Worm (Caenorhabditis elegans) whole organism, mixed stage, embryonic: Measurements from ENCODE around the gene txdc-12.1.

Source experiments
- M03D4.4 ChIP-seq: sonication (generic microtip); optimal IDR thresholded peaks from 2 replicates; lab custom pipeline; 2017; ENCODE audit warnings: mild to moderate bottlenecking, missing genetic modification characterization, missing compliant biosample characterization
- bed-3 ChIP-seq: fragments of 200-800 bp; sonication (Bioruptor generic); optimal IDR thresholded peaks from 3 replicates; lab custom pipeline; 2018; ENCODE audit warnings: mild to moderate bottlenecking, missing genetic modification characterization, moderate library complexity, missing compliant biosample characterization
- blmp-1 ChIP-seq: fragments of 150-350 bp; optimal IDR thresholded peaks from 2 replicates; lab custom pipeline; 2014; ENCODE audit warnings: missing biosample characterization, missing genetic modification characterization
- ceh-39 ChIP-seq: fragments of 150-350 bp; optimal IDR thresholded peaks from 2 replicates; lab custom pipeline; 2014; ENCODE audit warnings: missing biosample characterization, missing genetic modification characterization
- ceh-43 ChIP-seq: fragments of 200-800 bp; sonication (Bioruptor generic); optimal IDR thresholded peaks from 2 replicates; lab custom pipeline; 2018; ENCODE audit warnings: mild to moderate bottlenecking, missing genetic modification characterization, moderate library complexity, missing compliant biosample characterization
- ceh-83 ChIP-seq: fragments of 200-800 bp; sonication (Bioruptor generic); optimal IDR thresholded peaks from 2 replicates; lab custom pipeline; 2018; ENCODE audit warnings: mild to moderate bottlenecking, missing genetic modification characterization, missing compliant biosample characterization
- ces-1 ChIP-seq: fragments of 150-350 bp; optimal IDR thresholded peaks from 2 replicates; lab custom pipeline; 2014; ENCODE audit warnings: missing biosample characterization, missing genetic modification reagents, missing genetic modification characterization
- cnd-1 ChIP-seq: fragments of 200-800 bp; sonication (Bioruptor generic); optimal IDR thresholded peaks from 2 replicates; lab custom pipeline; 2018; ENCODE audit warnings: mild to moderate bottlenecking, missing genetic modification characterization, missing compliant biosample characterization
- drap-1 ChIP-seq: fragments of 200-800 bp; sonication (Bioruptor generic); optimal IDR thresholded peaks from 3 replicates; lab custom pipeline; 2018; ENCODE audit warnings: mild to moderate bottlenecking, missing genetic modification characterization, missing compliant biosample characterization
- elt-1 ChIP-seq: sonication (generic microtip); optimal IDR thresholded peaks from 2 replicates; lab custom pipeline; 2017; ENCODE audit warnings: missing genetic modification characterization, mild to moderate bottlenecking, missing compliant biosample characterization, antibody characterized with exemption, moderate library complexity, borderline replicate concordance; ENCODE audit not compliant: insufficient read depth
- elt-3 ChIP-seq: fragments of 150-350 bp; optimal IDR thresholded peaks from 2 replicates; lab custom pipeline; 2014; ENCODE audit warnings: missing biosample characterization, missing genetic modification characterization
- flh-1 ChIP-seq: fragments of 200-800 bp; sonication (Bioruptor generic); optimal IDR thresholded peaks from 2 replicates; lab custom pipeline; 2018; ENCODE audit warnings: mild to moderate bottlenecking, missing genetic modification characterization, moderate library complexity, missing compliant biosample characterization
- ham-2 ChIP-seq: fragments of 200-800 bp; sonication (Bioruptor generic); optimal IDR thresholded peaks from 2 replicates; lab custom pipeline; 2018; ENCODE audit warnings: mild to moderate bottlenecking, missing genetic modification characterization, missing compliant biosample characterization
- hlh-1 ChIP-seq: fragments of 150-350 bp; optimal IDR thresholded peaks from 2 replicates; lab custom pipeline; 2014; ENCODE audit warnings: missing biosample characterization, missing genetic modification reagents, missing genetic modification characterization
- lin-13 ChIP-seq: fragments of 150-350 bp; optimal IDR thresholded peaks from 2 replicates; lab custom pipeline; 2014; ENCODE audit warnings: missing biosample characterization, missing genetic modification characterization
- lin-32 ChIP-seq: fragments of 200-800 bp; sonication (Bioruptor generic); optimal IDR thresholded peaks from 2 replicates; lab custom pipeline; 2018; ENCODE audit warnings: mild to moderate bottlenecking, missing genetic modification characterization, missing compliant biosample characterization
- lsy-2 ChIP-seq: fragments of 150-350 bp; optimal IDR thresholded peaks from 2 replicates; lab custom pipeline; 2014; ENCODE audit warnings: missing biosample characterization, missing genetic modification characterization
- mab-5 ChIP-seq: fragments of 150-350 bp; optimal IDR thresholded peaks from 2 replicates; lab custom pipeline; 2014; ENCODE audit warnings: missing biosample characterization, missing genetic modification characterization
- mep-1 ChIP-seq: fragments of 150-350 bp; optimal IDR thresholded peaks from 2 replicates; lab custom pipeline; 2017; ENCODE audit warnings: missing biosample characterization, missing genetic modification reagents, missing genetic modification characterization, inconsistent platforms
- mls-2 ChIP-seq: sonication (generic microtip); optimal IDR thresholded peaks from 2 replicates; lab custom pipeline; 2016; ENCODE audit warnings: mild to moderate bottlenecking, missing genetic modification characterization, moderate library complexity, missing compliant biosample characterization
- nhr-12 ChIP-seq: fragments of 150-350 bp; optimal IDR thresholded peaks from 2 replicates; lab custom pipeline; 2014; ENCODE audit warnings: missing biosample characterization, missing genetic modification characterization
- nhr-2 ChIP-seq: fragments of 150-350 bp; optimal IDR thresholded peaks from 2 replicates; lab custom pipeline; 2014; ENCODE audit warnings: missing biosample characterization, missing genetic modification characterization
- nhr-237 ChIP-seq: fragments of 150-350 bp; optimal IDR thresholded peaks from 2 replicates; lab custom pipeline; 2014; ENCODE audit warnings: missing biosample characterization, missing genetic modification characterization
- nhr-28 ChIP-seq: fragments of 150-350 bp; optimal IDR thresholded peaks from 2 replicates; lab custom pipeline; 2014; ENCODE audit warnings: missing biosample characterization, missing genetic modification characterization
- nhr-76 ChIP-seq: sonication (generic microtip); optimal IDR thresholded peaks from 2 replicates; lab custom pipeline; 2017; ENCODE audit warnings: missing biosample characterization, missing genetic modification characterization
- pha-4 ChIP-seq: fragments of 150-350 bp; optimal IDR thresholded peaks from 2 replicates; lab custom pipeline; 2018; ENCODE audit warnings: missing biosample characterization, missing genetic modification reagents, missing genetic modification characterization
- snpc-4 ChIP-seq: fragments of 150-350 bp; optimal IDR thresholded peaks from 2 replicates; lab custom pipeline; 2014; ENCODE audit warnings: missing biosample characterization, missing genetic modification characterization
- sptf-1 ChIP-seq: sonication (generic microtip); optimal IDR thresholded peaks from 2 replicates; lab custom pipeline; 2017; ENCODE audit warnings: mild to moderate bottlenecking, missing genetic modification characterization, moderate library complexity, missing compliant biosample characterization
- tbx-8 ChIP-seq: fragments of 200-800 bp; sonication (Bioruptor generic); optimal IDR thresholded peaks from 2 replicates; lab custom pipeline; 2018; ENCODE audit warnings: mild to moderate bottlenecking, missing genetic modification characterization, moderate library complexity, missing compliant biosample characterization
- unc-120 ChIP-seq: sonication (generic microtip); optimal IDR thresholded peaks from 2 replicates; lab custom pipeline; 2017; ENCODE audit warnings: missing genetic modification characterization, missing compliant biosample characterization; ENCODE audit not compliant: poor library complexity, severe bottlenecking
- unc-39 ChIP-seq: fragments of 150-350 bp; optimal IDR thresholded peaks from 2 replicates; lab custom pipeline; 2014; ENCODE audit warnings: missing biosample characterization, missing genetic modification characterization
- unc-62 ChIP-seq: fragments of 150-350 bp; optimal IDR thresholded peaks from 2 replicates; lab custom pipeline; 2014; ENCODE audit warnings: missing biosample characterization, missing genetic modification reagents, missing genetic modification characterization
- zip-8 ChIP-seq: fragments of 150-350 bp; optimal IDR thresholded peaks from 2 replicates; lab custom pipeline; 2014; ENCODE audit warnings: missing biosample characterization, missing genetic modification characterization
- ztf-11 ChIP-seq: fragments of 150-350 bp; optimal IDR thresholded peaks from 2 replicates; lab custom pipeline; 2014; ENCODE audit warnings: missing biosample characterization, missing genetic modification characterization

The txdc-12.1 gene

ce11 chrII:12257095-12257494, 16.9 kb downstream of the txdc-12.1 start:
- no peak for TF ChIP-seq unc-120 (tag; lab: Kevin White, UChicago)
- TF ChIP-seq mls-2 = no peak
- TF ChIP-seq elt-3 (tag; lab: Kevin White, UChicago) = no peak
- no peak for TF ChIP-seq nhr-237 (tag; lab: Kevin White, UChicago)
- TF ChIP-seq ceh-39 = no peak
- TF ChIP-seq unc-39 (tag; lab: Kevin White, UChicago) = no peak
- TF ChIP-seq nhr-76 (tag; lab: Kevin White, UChicago) = no peak

- no peak for TF ChIP-seq elt-1
- TF ChIP-seq nhr-28 (tag; lab: Kevin White, UChicago) = no peak
- TF ChIP-seq elt-3 (tag; lab: Kevin White, UChicago) = no peak
- no peak for TF ChIP-seq unc-39 (tag; lab: Kevin White, UChicago)
- TF ChIP-seq zip-8 (tag; lab: Kevin White, UChicago) = no peak
- no peak for TF ChIP-seq lsy-2 (tag; lab: Kevin White, UChicago)
- TF ChIP-seq ceh-83 (GFP tag; lab: Kevin White, UChicago) = no peak
- no peak for TF ChIP-seq mls-2
- TF ChIP-seq ham-2 (GFP tag; lab: Kevin White, UChicago) = no peak
- TF ChIP-seq M03D4.4 (tag; lab: Kevin White, UChicago) = no peak
- TF ChIP-seq tbx-8 (GFP tag; lab: Kevin White, UChicago) = no peak
- TF ChIP-seq ceh-43 (GFP tag; lab: Kevin White, UChicago) = no peak
- TF ChIP-seq, all 35 proteins: peak for 0
Measured at ce11 chrII:12260538-12260937, 20.4 kb downstream of the txdc-12.1 start.

ce11 chrII:12261147-12261821, 21.1 kb downstream of the txdc-12.1 start:
- no peak for TF ChIP-seq ces-1 (GFP tag; lab: Kevin White, UChicago)
- TF ChIP-seq lin-32 (GFP tag; lab: Kevin White, UChicago) = no peak
- TF ChIP-seq ham-2 (GFP tag; lab: Kevin White, UChicago) = no peak
- TF ChIP-seq nhr-76 (tag; lab: Kevin White, UChicago) = no peak
- no peak for TF ChIP-seq unc-120 (tag; lab: Kevin White, UChicago)
- TF ChIP-seq blmp-1 (tag; lab: Kevin White, UChicago) = no peak
- no peak for TF ChIP-seq pha-4 (tag; lab: Kevin White, UChicago)
- TF ChIP-seq M03D4.4 (tag; lab: Kevin White, UChicago) = no peak
- no peak for TF ChIP-seq nhr-2 (tag; lab: Kevin White, UChicago)
- no peak for TF ChIP-seq bed-3 (GFP tag; lab: Kevin White, UChicago)

- TF ChIP-seq ham-2 (GFP tag; lab: Kevin White, UChicago) (peak; percentile 45), unc-39 (tag; lab: Kevin White, UChicago) (no peak), ceh-43 (GFP tag; lab: Kevin White, UChicago) (no peak), blmp-1 (tag; lab: Kevin White, UChicago) (no peak), hlh-1 (tag; lab: Kevin White, UChicago) (no peak), elt-3 (tag; lab: Kevin White, UChicago) (no peak), nhr-28 (tag; lab: Kevin White, UChicago) (no peak), ceh-83 (GFP tag; lab: Kevin White, UChicago) (no peak), sptf-1 (no peak), ztf-11 (tag; lab: Kevin White, UChicago) (no peak), mep-1 (no peak), pha-4 (tag; lab: Kevin White, UChicago) (no peak), nhr-2 (tag; lab: Kevin White, UChicago) (peak; percentile 73), mls-2 (no peak), lsy-2 (tag; lab: Kevin White, UChicago) (no peak), zip-8 (tag; lab: Kevin White, UChicago) (no peak), flh-1 (GFP tag; lab: Kevin White, UChicago) (no peak), M03D4.4 (tag; lab: Kevin White, UChicago) (no peak), elt-1 (peak; percentile 46), unc-120 (tag; lab: Kevin White, UChicago) (no peak), bed-3 (GFP tag; lab: Kevin White, UChicago) (no peak), ces-1 (GFP tag; lab: Kevin White, UChicago) (no peak), lin-13 (tag; lab: Kevin White, UChicago) (no peak), drap-1 (GFP tag; lab: Kevin White, UChicago) (no peak), lin-32 (GFP tag; lab: Kevin White, UChicago) (no peak), mab-5 (no peak), nhr-76 (tag; lab: Kevin White, UChicago) (no peak), nhr-237 (tag; lab: Kevin White, UChicago) (no peak), snpc-4 (no peak), nhr-12 (tag; lab: Kevin White, UChicago) (no peak), unc-62 (GFP tag; lab: Kevin White, UChicago) (peak; percentile 61), ceh-39 (no peak), cnd-1 (tag; lab: Kevin White, UChicago) (no peak)
Measured at ce11 chrII:12262567-12262966, 22.4 kb downstream of the txdc-12.1 start.
